Fruit fly (Drosophila melanogaster) Kc167 (cell line): ENCODE measurements around the gene CG44139.

Experiments used
- Myc ChIP-seq: fragments of >200 bp; optimal IDR thresholded peaks from 2 replicates; lab custom pipeline; 2017; ENCODE audit warnings: missing external identifiers
- Sin3A ChIP-seq: fragments of >200 bp; optimal IDR thresholded peaks from 2 replicates; lab custom pipeline; 2018; ENCODE audit warnings: missing external identifiers
- h ChIP-seq: fragments of >200 bp; optimal IDR thresholded peaks from 3 replicates; lab custom pipeline; 2018; ENCODE audit warnings: missing external identifiers
- ttk ChIP-seq: sonication (Bioruptor generic); optimal IDR thresholded peaks from 2 replicates; lab custom pipeline; 2017; ENCODE audit warnings: missing external identifiers

dm6 chr2L:2467722-2468372, 43.2 kb downstream of the CG44139 start:
- no peak for TF ChIP-seq Sin3A (lab: Kevin White, UChicago)
- no peak for TF ChIP-seq ttk (lab: Kevin White, UChicago)
- TF ChIP-seq h (lab: Kevin White, UChicago), result no peak
- TF ChIP-seq Myc (lab: Kevin White, UChicago), result no peak
